Worm (Caenorhabditis elegans): ENCODE measurements around the gene tdo-2.

The tdo-2 gene

ce11 chrIII:5939453-5940296 is 19.9 kb upstream of the tdo-2 start, which contains the start of gene ubq-1:
ubq-1 (plus strand) TSS chrIII:5940254.
- TF ChIP-seq fkh-2 (tag; optimal IDR thresholded peaks at IDR 0.05): no peak
- peak; percentile 61 for TF ChIP-seq pha-4 (tag; optimal IDR thresholded peaks at IDR 0.05)
- TF ChIP-seq elt-2 (tag; optimal IDR thresholded peaks at IDR 0.05): peak; percentile 15
- no peak for TF ChIP-seq snpc-4 (tag; optimal IDR thresholded peaks at IDR 0.05)
- peak; percentile 7 for TF ChIP-seq nhr-23 (tag; optimal IDR thresholded peaks at IDR 0.05)
- TF ChIP-seq aly-2 (tag; optimal IDR thresholded peaks at IDR 0.05): no peak
- peak; percentile 15 for TF ChIP-seq egl-27 (tag; optimal IDR thresholded peaks at IDR 0.05)
- no peak for TF ChIP-seq nhr-43 (tag; optimal IDR thresholded peaks at IDR 0.05; ENCODE audit: poor library complexity, severe bottlenecking)
- TF ChIP-seq pqm-1 (tag; optimal IDR thresholded peaks at IDR 0.05): no peak
- TF ChIP-seq nhr-25 (tag; optimal IDR thresholded peaks at IDR 0.05): peak; percentile 64
- no peak for TF ChIP-seq mdl-1 (tag; optimal IDR thresholded peaks at IDR 0.05)
- TF ChIP-seq mml-1 (tag; optimal IDR thresholded peaks at IDR 0.05): no peak
- TF ChIP-seq skn-1 (tag; optimal IDR thresholded peaks at IDR 0.05): no peak
- TF ChIP-seq sea-2 (GFP tag; optimal IDR thresholded peaks at IDR 0.05): no peak
- TF ChIP-seq hmg-11 (tag; optimal IDR thresholded peaks at IDR 0.05): peak; percentile 28
- no peak for TF ChIP-seq lin-15B (tag; optimal IDR thresholded peaks at IDR 0.05)
- no peak for TF ChIP-seq elt-3 (tag; optimal IDR thresholded peaks at IDR 0.05)
- peak; percentile 59 for TF ChIP-seq ama-1 (optimal IDR thresholded peaks at IDR 0.05)
- no peak for TF ChIP-seq elt-1 (tag; optimal IDR thresholded peaks at IDR 0.05)
- TF ChIP-seq ceh-82 (tag; optimal IDR thresholded peaks at IDR 0.05): peak; percentile 15
- peak; percentile 24 for TF ChIP-seq nfya-1 (tag; optimal IDR thresholded peaks at IDR 0.05; ENCODE audit: insufficient read depth)

ce11 chrIII:5938790-5939452 is 19.2 kb upstream of the tdo-2 start:
- TF ChIP-seq pha-4 (tag; optimal IDR thresholded peaks at IDR 0.05) (peak; percentile 57), lin-39 (tag; optimal IDR thresholded peaks at IDR 0.05) (peak; percentile 13), pqm-1 (tag; optimal IDR thresholded peaks at IDR 0.05) (peak; percentile 61), fos-1 (tag; optimal IDR thresholded peaks at IDR 0.05) (no peak), elt-2 (tag; optimal IDR thresholded peaks at IDR 0.05) (peak; percentile 69), unc-39 (tag; optimal IDR thresholded peaks at IDR 0.05) (no peak), ceh-9 (tag; optimal IDR thresholded peaks at IDR 0.05) (no peak)

ce11 chrIII:5938013-5938412 is 18.3 kb upstream of the tdo-2 start:
- TF ChIP-seq nhr-237 (tag; optimal IDR thresholded peaks at IDR 0.05): no peak
- no peak for TF ChIP-seq nhr-28 (tag; optimal IDR thresholded peaks at IDR 0.05)
- no peak for TF ChIP-seq nhr-76 (tag; optimal IDR thresholded peaks at IDR 0.05)
- TF ChIP-seq daf-12 (tag; optimal IDR thresholded peaks at IDR 0.05): no peak
- no peak for TF ChIP-seq ZK546.5 (tag; optimal IDR thresholded peaks at IDR 0.05)
- no peak for TF ChIP-seq fkh-10 (GFP tag; optimal IDR thresholded peaks at IDR 0.05)
- TF ChIP-seq nhr-25 (tag; optimal IDR thresholded peaks at IDR 0.05): peak; percentile 95
- peak; percentile 93 for TF ChIP-seq unc-62 (GFP tag; optimal IDR thresholded peaks at IDR 0.05)
- peak; percentile 32 for TF ChIP-seq ceh-16 (tag; optimal IDR thresholded peaks at IDR 0.05)
- TF ChIP-seq skn-1 (tag; optimal IDR thresholded peaks at IDR 0.05): peak; percentile 62
- TF ChIP-seq lin-39 (tag; optimal IDR thresholded peaks at IDR 0.05): peak; percentile 96
- no peak for TF ChIP-seq fkh-2 (tag; optimal IDR thresholded peaks at IDR 0.05)
- no peak for TF ChIP-seq lsy-12 (tag; optimal IDR thresholded peaks at IDR 0.05)
- TF ChIP-seq eor-1 (tag; optimal IDR thresholded peaks at IDR 0.05): peak in 1 of 2 experiments; percentile 54
- peak; percentile 15 for TF ChIP-seq ama-1 (optimal IDR thresholded peaks at IDR 0.05)
- TF ChIP-seq nhr-12 (tag; optimal IDR thresholded peaks at IDR 0.05): no peak
- no peak for TF ChIP-seq lin-15B (tag; optimal IDR thresholded peaks at IDR 0.05)
- TF ChIP-seq nhr-11 (tag; optimal IDR thresholded peaks at IDR 0.05): no peak
- no peak for TF ChIP-seq ceh-82 (tag; optimal IDR thresholded peaks at IDR 0.05)
- TF ChIP-seq mdl-1 (tag; optimal IDR thresholded peaks at IDR 0.05): peak; percentile 23
- TF ChIP-seq tbx-2 (tag; optimal IDR thresholded peaks at IDR 0.05): peak; percentile 38
- TF ChIP-seq elt-3 (tag; optimal IDR thresholded peaks at IDR 0.05): peak in 1 of 3 experiments; percentile 52
- TF ChIP-seq pqm-1 (tag; optimal IDR thresholded peaks at IDR 0.05): no peak
- peak; percentile 97 for TF ChIP-seq elt-1 (tag; optimal IDR thresholded peaks at IDR 0.05)
- TF ChIP-seq zag-1 (tag; optimal IDR thresholded peaks at IDR 0.05): no peak
- no peak for TF ChIP-seq sea-2 (GFP tag; optimal IDR thresholded peaks at IDR 0.05)
- peak; percentile 50 for TF ChIP-seq elt-2 (tag; optimal IDR thresholded peaks at IDR 0.05)
- TF ChIP-seq nhr-23 (tag; optimal IDR thresholded peaks at IDR 0.05): peak; percentile 95
- TF ChIP-seq pha-4 (tag; optimal IDR thresholded peaks at IDR 0.05): peak; percentile 52
- TF ChIP-seq ztf-4 (tag; optimal IDR thresholded peaks at IDR 0.05): peak; percentile 14
- TF ChIP-seq nhr-43 (tag; optimal IDR thresholded peaks at IDR 0.05; ENCODE audit: poor library complexity, severe bottlenecking): peak; percentile 78
- TF ChIP-seq egl-5 (tag; optimal IDR thresholded peaks at IDR 0.05): peak; percentile 38
- peak; percentile 72 for TF ChIP-seq ceh-28 (tag; optimal IDR thresholded peaks at IDR 0.05)
- no peak for TF ChIP-seq ztf-11 (tag; optimal IDR thresholded peaks at IDR 0.05)
- TF ChIP-seq R02D3.7 (tag; optimal IDR thresholded peaks at IDR 0.05): no peak
- no peak for TF ChIP-seq aly-2 (tag; optimal IDR thresholded peaks at IDR 0.05)
- TF ChIP-seq hmg-11 (tag; optimal IDR thresholded peaks at IDR 0.05): peak; percentile 6
- peak; percentile 40 for TF ChIP-seq snpc-4 (tag; optimal IDR thresholded peaks at IDR 0.05)

Data from whole organism, L3 larva.